Worm (Caenorhabditis elegans) whole organism, late embryonic: ENCODE data around the gene npax-4.

Experiments
- C38D4.7 ChIP-seq: fragments of 200-800 bp; sonication (Bioruptor generic); optimal IDR thresholded peaks from 2 replicates; lab custom pipeline; 2018; ENCODE audit warnings: mild to moderate bottlenecking, missing genetic modification characterization, moderate library complexity, missing compliant biosample characterization
- F13H6.1 ChIP-seq: sonication (generic microtip); optimal IDR thresholded peaks from 2 replicates; lab custom pipeline; 2016; ENCODE audit warnings: missing genetic modification characterization, missing compliant biosample characterization
- K02D7.2 ChIP-seq: sonication (generic microtip); optimal IDR thresholded peaks from 2 replicates; lab custom pipeline; 2017; ENCODE audit warnings: mild to moderate bottlenecking, missing genetic modification characterization, missing compliant biosample characterization
- T23F11.4 ChIP-seq: fragments of 200-800 bp; sonication (Bioruptor generic); optimal IDR thresholded peaks from 2 replicates; lab custom pipeline; 2018; ENCODE audit warnings: mild to moderate bottlenecking, missing genetic modification characterization, missing compliant biosample characterization
- ahr-1 ChIP-seq: sonication (generic microtip); optimal IDR thresholded peaks from 2 replicates; lab custom pipeline; 2016; ENCODE audit warnings: missing genetic modification characterization, missing compliant biosample characterization
- ceh-14 ChIP-seq: sonication (generic microtip); optimal IDR thresholded peaks from 2 replicates; lab custom pipeline; 2016; ENCODE audit warnings: missing genotype, missing genetic modification characterization, missing compliant biosample characterization
- ceh-18 ChIP-seq: sonication (generic microtip); optimal IDR thresholded peaks from 2 replicates; lab custom pipeline; 2016; ENCODE audit warnings: missing genetic modification characterization, missing compliant biosample characterization
- ceh-19 ChIP-seq: fragments of 200-800 bp; sonication (Bioruptor generic); optimal IDR thresholded peaks from 2 replicates; lab custom pipeline; 2018; ENCODE audit warnings: mild to moderate bottlenecking, missing genetic modification characterization, missing compliant biosample characterization
- ceh-2 ChIP-seq: sonication (generic microtip); optimal IDR thresholded peaks from 2 replicates; lab custom pipeline; 2016; ENCODE audit warnings: missing genotype, missing genetic modification characterization, missing compliant biosample characterization
- ceh-22 ChIP-seq: sonication (generic microtip); optimal IDR thresholded peaks from 2 replicates; lab custom pipeline; 2017; ENCODE audit warnings: missing biosample characterization, missing genetic modification characterization
- ceh-24 ChIP-seq: sonication (generic microtip); optimal IDR thresholded peaks from 2 replicates; lab custom pipeline; 2016; ENCODE audit warnings: mild to moderate bottlenecking, missing genetic modification characterization, missing compliant biosample characterization
- ceh-30 ChIP-seq: fragments of 150-350 bp; optimal IDR thresholded peaks from 2 replicates; lab custom pipeline; 2014; ENCODE audit warnings: missing biosample characterization, missing genetic modification characterization
- ceh-48 ChIP-seq: sonication (generic microtip); optimal IDR thresholded peaks from 2 replicates; lab custom pipeline; 2016; ENCODE audit warnings: missing genetic modification characterization, inconsistent platforms, missing compliant biosample characterization
- che-1 ChIP-seq: sonication (generic microtip); optimal IDR thresholded peaks from 2 replicates; lab custom pipeline; 2016; ENCODE audit warnings: mild to moderate bottlenecking, missing genetic modification characterization, missing compliant biosample characterization
- dmd-4 ChIP-seq: sonication (generic microtip); optimal IDR thresholded peaks from 2 replicates; lab custom pipeline; 2016; ENCODE audit warnings: borderline replicate concordance, missing genetic modification characterization, missing compliant biosample characterization
- elt-2 ChIP-seq: sonication (generic microtip); optimal IDR thresholded peaks from 2 replicates; lab custom pipeline; 2016; ENCODE audit warnings: missing genetic modification reagents, missing genetic modification characterization, missing compliant biosample characterization
- fkh-6 ChIP-seq: sonication (generic microtip); optimal IDR thresholded peaks from 2 replicates; lab custom pipeline; 2016; ENCODE audit warnings: missing genetic modification characterization, missing compliant biosample characterization
- hlh-13 ChIP-seq: fragments of 200-800 bp; sonication (Bioruptor generic); optimal IDR thresholded peaks from 2 replicates; lab custom pipeline; 2018; ENCODE audit warnings: mild to moderate bottlenecking, missing genetic modification characterization, missing compliant biosample characterization
- hlh-15 ChIP-seq: sonication (generic microtip); optimal IDR thresholded peaks from 2 replicates; lab custom pipeline; 2016; ENCODE audit warnings: missing genetic modification characterization, missing compliant biosample characterization
- hlh-6 ChIP-seq: sonication (generic microtip); optimal IDR thresholded peaks from 2 replicates; lab custom pipeline; 2016; ENCODE audit warnings: missing genotype, missing genetic modification characterization, missing compliant biosample characterization
- lim-6 ChIP-seq: sonication (generic microtip); optimal IDR thresholded peaks from 2 replicates; lab custom pipeline; 2016; ENCODE audit warnings: missing genetic modification characterization, missing compliant biosample characterization
- madf-2 ChIP-seq: sonication (generic microtip); optimal IDR thresholded peaks from 2 replicates; lab custom pipeline; 2017; ENCODE audit warnings: missing genetic modification characterization, missing compliant biosample characterization
- nfya-1 ChIP-seq: sonication (generic microtip); optimal IDR thresholded peaks from 2 replicates; lab custom pipeline; 2017; ENCODE audit warnings: missing genetic modification characterization, mild to moderate bottlenecking, missing compliant biosample characterization, antibody characterized with exemption, moderate library complexity
- nhr-232 ChIP-seq: sonication (generic microtip); optimal IDR thresholded peaks from 2 replicates; lab custom pipeline; 2016; ENCODE audit warnings: missing genetic modification characterization, missing compliant biosample characterization
- pat-9 ChIP-seq: fragments of 200-800 bp; sonication (Bioruptor generic); optimal IDR thresholded peaks from 2 replicates; lab custom pipeline; 2018; ENCODE audit warnings: mild to moderate bottlenecking, missing genetic modification characterization, moderate library complexity, missing compliant biosample characterization
- pha-2 ChIP-seq: sonication (generic microtip); optimal IDR thresholded peaks from 2 replicates; lab custom pipeline; 2017; ENCODE audit warnings: mild to moderate bottlenecking, missing genetic modification characterization, missing compliant biosample characterization
- pha-4 ChIP-seq: fragments of 150-350 bp; optimal IDR thresholded peaks from 2 replicates; lab custom pipeline; 2018; ENCODE audit warnings: missing biosample characterization, missing genetic modification reagents, missing genetic modification characterization
- pqm-1 ChIP-seq: sonication (generic microtip); optimal IDR thresholded peaks from 2 replicates; lab custom pipeline; 2016; ENCODE audit warnings: missing genetic modification characterization, missing compliant biosample characterization
- pros-1 ChIP-seq: fragments of 150-350 bp; optimal IDR thresholded peaks from 2 replicates; lab custom pipeline; 2014; ENCODE audit warnings: missing biosample characterization, missing genetic modification reagents, missing genetic modification characterization
- ref-2 ChIP-seq: sonication (generic microtip); optimal IDR thresholded peaks from 2 replicates; lab custom pipeline; 2016; ENCODE audit warnings: missing genetic modification characterization, missing compliant biosample characterization
- rnt-1 ChIP-seq: sonication (generic microtip); optimal IDR thresholded peaks from 2 replicates; lab custom pipeline; 2016; ENCODE audit warnings: missing genetic modification characterization, missing compliant biosample characterization
- sdc-2 ChIP-seq: sonication (generic microtip); optimal IDR thresholded peaks from 2 replicates; lab custom pipeline; 2016; ENCODE audit warnings: missing genotype, missing genetic modification characterization, missing compliant biosample characterization
- sox-2 ChIP-seq: fragments of 200-800 bp; sonication (Bioruptor generic); IDR thresholded peaks from 2 replicates; pipeline ENCODE4 v1.3.6; 2022; ENCODE audit warnings: missing genetic modification reagents, missing genetic modification characterization, missing compliant biosample characterization
- syd-9 ChIP-seq: sonication (generic microtip); optimal IDR thresholded peaks from 2 replicates; lab custom pipeline; 2016; ENCODE audit warnings: mild to moderate bottlenecking, missing genetic modification characterization, moderate library complexity, missing compliant biosample characterization
- tbx-7 ChIP-seq: sonication (generic microtip); optimal IDR thresholded peaks from 2 replicates; lab custom pipeline; 2016; ENCODE audit warnings: missing genotype, missing genetic modification characterization, missing compliant biosample characterization
- unc-3 ChIP-seq, 2 experiments: fragments of 200-800 bp in 1 of 2; sonication (Bioruptor generic) in 1 of 2; sonication (generic microtip) in 1 of 2; conservative IDR thresholded peaks in 1 of 2; optimal IDR thresholded peaks in 1 of 2; 2 replicates each; pipeline versions ENCODE4 v1.3.6 to Lab custom; 2016 to 2022; ENCODE audit warnings: missing compliant biosample characterization in 2 of 2, missing genetic modification characterization in 2 of 2, missing genetic modification reagents in 1 of 2
- unc-55 ChIP-seq: sonication (generic microtip); optimal IDR thresholded peaks from 2 replicates; lab custom pipeline; 2017; ENCODE audit warnings: missing biosample characterization, missing genetic modification reagents, missing genetic modification characterization
- unc-86 ChIP-seq: sonication (generic microtip); optimal IDR thresholded peaks from 2 replicates; lab custom pipeline; 2016; ENCODE audit warnings: missing genetic modification characterization, missing compliant biosample characterization
- zip-5 ChIP-seq: sonication (generic microtip); optimal IDR thresholded peaks from 2 replicates; lab custom pipeline; 2016; ENCODE audit warnings: missing genetic modification characterization, missing compliant biosample characterization

npax-4 gene

DNA sequence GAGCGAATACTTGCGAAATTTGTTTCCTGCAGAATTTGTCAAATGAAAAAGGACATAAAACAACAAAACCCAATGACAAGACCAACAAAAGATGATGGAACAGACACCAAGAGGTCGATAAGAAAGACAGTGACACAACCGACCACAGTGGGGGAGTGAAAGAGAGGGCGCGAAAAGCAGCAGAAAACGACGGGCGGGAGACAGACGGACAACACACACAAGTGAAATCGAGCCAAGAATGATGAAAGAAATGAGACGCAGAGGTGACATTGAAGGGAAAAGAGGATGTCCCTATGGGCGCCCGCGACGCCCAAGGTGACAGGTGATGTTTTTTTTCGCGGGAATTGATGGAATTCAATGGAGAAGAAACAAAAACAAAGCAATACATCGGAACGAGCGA is 13.6 kb downstream of the npax-4 start (continued):
- TF ChIP-seq sox-2 (GFP tag; lab: Robert Waterston, UW), result no peak
- peak; percentile 45 for TF ChIP-seq hlh-6 (tag; lab: Kevin White, UChicago)
- TF ChIP-seq fkh-6 (tag; lab: Kevin White, UChicago), result no peak
- TF ChIP-seq ceh-18 (tag; lab: Kevin White, UChicago), result peak; percentile 72
- no peak for TF ChIP-seq ceh-19 (GFP tag; lab: Kevin White, UChicago)
- no peak for TF ChIP-seq C38D4.7
- no peak for TF ChIP-seq pros-1
- no peak for TF ChIP-seq T23F11.4 (GFP tag; lab: Kevin White, UChicago)
- peak; percentile 24 for TF ChIP-seq rnt-1 (tag; lab: Kevin White, UChicago)
- TF ChIP-seq che-1, result no peak
- no peak for TF ChIP-seq pha-4 (tag; lab: Kevin White, UChicago)
- TF ChIP-seq nfya-1 (tag; lab: Kevin White, UChicago), result peak; percentile 5
- TF ChIP-seq, all 69 proteins: peak for 5

- no peak for TF ChIP-seq T23F11.4 (GFP tag; lab: Kevin White, UChicago)
- TF ChIP-seq ahr-1 (tag; lab: Kevin White, UChicago), result no peak
- TF ChIP-seq sox-2 (GFP tag; lab: Robert Waterston, UW), result no peak
- TF ChIP-seq ceh-22 (tag; lab: Kevin White, UChicago), result no peak
- no peak for TF ChIP-seq nhr-232 (tag; lab: Kevin White, UChicago)
- TF ChIP-seq ceh-24 (tag; lab: Kevin White, UChicago), result no peak
- TF ChIP-seq sdc-2 (tag; lab: Kevin White, UChicago), result no peak
- no peak for TF ChIP-seq F13H6.1 (tag; lab: Kevin White, UChicago)
- TF ChIP-seq syd-9, result no peak
- TF ChIP-seq zip-5 (tag; lab: Kevin White, UChicago), result no peak
- TF ChIP-seq lim-6 (tag; lab: Kevin White, UChicago), result no peak
- TF ChIP-seq ref-2, result no peak
- no peak for TF ChIP-seq ceh-48 (tag; lab: Kevin White, UChicago)
- TF ChIP-seq K02D7.2, result no peak
These were observed 14.4 kb downstream of the npax-4 start, which contains the start of gene C09G9.1 for ce11 chrIV:8865343-8865742. Gene C09G9.1, minus strand, starts transcription at chrIV:8865485.

DNA sequence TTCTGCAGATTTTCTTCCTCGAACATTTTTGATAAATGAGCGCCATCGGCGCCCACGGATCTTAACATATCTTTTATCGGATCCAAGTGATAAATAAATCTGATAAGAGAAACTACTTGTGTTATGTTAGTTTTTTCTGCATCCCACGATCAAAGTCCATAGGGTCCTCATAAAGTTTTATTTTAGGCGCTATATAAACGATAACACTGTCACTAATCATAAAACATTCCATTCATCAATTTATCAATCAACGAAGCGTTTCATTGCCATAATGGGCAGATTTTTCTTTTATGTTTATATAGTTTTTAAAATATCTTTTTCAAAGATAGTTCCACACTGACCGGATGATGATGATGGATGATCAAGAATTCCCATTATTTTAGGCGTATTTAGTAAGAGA is 15.0 kb downstream of the npax-4 start:
- TF ChIP-seq tbx-7 (tag; lab: Kevin White, UChicago) (no peak), elt-2 (tag; lab: Kevin White, UChicago) (no peak), ceh-14 (tag; lab: Kevin White, UChicago) (no peak), unc-3 (GFP tag; conservative IDR thresholded peaks at IDR 0.05; lab: Robert Waterston, UW) (no peak), unc-3 (tag; optimal IDR thresholded peaks at IDR 0.05; lab: Kevin White, UChicago) (no peak), fkh-6 (tag; lab: Kevin White, UChicago) (no peak), ceh-30 (tag; lab: Kevin White, UChicago) (no peak), hlh-6 (tag; lab: Kevin White, UChicago) (no peak), pros-1 (no peak), ceh-2 (tag; lab: Kevin White, UChicago) (no peak)

ce11 chrIV:8855963-8856362 is 23.7 kb downstream of the npax-4 start, which contains the start of gene T11B7.5:
Gene T11B7.5, minus strand, starts transcription at chrIV:8856063.
- TF ChIP-seq pqm-1 (tag; lab: Kevin White, UChicago) (no peak), dmd-4 (tag; lab: Kevin White, UChicago) (no peak), pat-9 (tag; lab: Kevin White, UChicago) (no peak), nfya-1 (tag; lab: Kevin White, UChicago) (no peak), hlh-15 (tag; lab: Kevin White, UChicago) (no peak), pha-2 (tag; lab: Kevin White, UChicago) (no peak), unc-55 (GFP tag; lab: Kevin White, UChicago) (no peak), pha-4 (tag; lab: Kevin White, UChicago) (no peak), T23F11.4 (GFP tag; lab: Kevin White, UChicago) (no peak), hlh-13 (GFP tag; lab: Kevin White, UChicago) (no peak), unc-86 (tag; lab: Kevin White, UChicago) (no peak), fkh-6 (tag; lab: Kevin White, UChicago) (no peak), madf-2 (tag; lab: Kevin White, UChicago) (no peak), sox-2 (GFP tag; lab: Robert Waterston, UW) (no peak), ceh-30 (tag; lab: Kevin White, UChicago) (no peak)
